Fruit fly (Drosophila melanogaster) whole organism, embryonic: ENCODE results near the gene senju.

Source experiments
- CG11560 ChIP-seq: fragments of 200-800 bp; sonication (Bioruptor generic); IDR thresholded peaks from 3 replicates; pipeline ENCODE4 v1.3.6; 2022; ENCODE audit warnings: missing biosample characterization, missing genetic modification characterization
- CG12071 ChIP-seq: fragments of 200-800 bp; sonication (Bioruptor generic); optimal IDR thresholded peaks from 3 replicates; lab custom pipeline; 2018; ENCODE audit warnings: missing biosample characterization, mild to moderate bottlenecking, missing genetic modification characterization
- CG12391 ChIP-seq: fragments of 200-800 bp; sonication (Bioruptor generic); optimal IDR thresholded peaks from 3 replicates; lab custom pipeline; 2018; ENCODE audit warnings: missing biosample characterization, mild to moderate bottlenecking, missing genetic modification characterization, moderate library complexity
- CG13287 ChIP-seq: fragments of 200-800 bp; sonication (Bioruptor generic); IDR thresholded peaks from 2 replicates; pipeline ENCODE4 v1.3.6; 2022; ENCODE audit warnings: missing biosample characterization, missing genetic modification characterization; ENCODE audit not compliant: partially characterized antibody
- CG1832 ChIP-seq: fragments of 200-800 bp; sonication (Bioruptor generic); optimal IDR thresholded peaks from 2 replicates; lab custom pipeline; 2017; ENCODE audit warnings: missing biosample characterization, mild to moderate bottlenecking, missing genetic modification characterization, inconsistent platforms
- CG3726 ChIP-seq: fragments of 200-800 bp; sonication (Bioruptor generic); IDR thresholded peaks from 3 replicates; pipeline ENCODE4, ENCODE4 v1.3.6; 2022; ENCODE audit warnings: missing biosample characterization, missing genetic modification characterization
- CG4617 ChIP-seq: fragments of 200-800 bp; sonication (Bioruptor generic); optimal IDR thresholded peaks from 3 replicates; lab custom pipeline; 2016; ENCODE audit warnings: missing biosample characterization, missing genetic modification characterization, borderline replicate concordance
- CG4854 ChIP-seq: fragments of 200-800 bp; sonication (Bioruptor generic); optimal IDR thresholded peaks from 2 replicates; lab custom pipeline; 2016; ENCODE audit warnings: missing biosample characterization, missing genetic modification characterization, inconsistent platforms
- Ets97D ChIP-seq: fragments of 200-800 bp; sonication (Bioruptor generic); optimal IDR thresholded peaks from 3 replicates; lab custom pipeline; 2016; ENCODE audit warnings: missing biosample characterization, missing genetic modification characterization
- bsh ChIP-seq, 2 experiments: fragments of 200-800 bp; sonication (Bioruptor generic); optimal IDR thresholded peaks; 2 replicates each; lab custom pipeline; 2017 to 2018; ENCODE audit warnings: mild to moderate bottlenecking in 2 of 2, missing biosample characterization in 2 of 2, missing genetic modification characterization in 2 of 2, moderate library complexity in 1 of 2
- h ChIP-seq: fragments of >200 bp; optimal IDR thresholded peaks from 2 replicates; lab custom pipeline; 2017

- TF ChIP-seq CG4617 (no peak), h (lab: Kevin White, UChicago) (no peak), bsh (GFP tag; optimal IDR thresholded peaks at IDR 0.05; lab: Kevin White, UChicago) (no peak), CG12391 (tag; lab: Kevin White, UChicago) (no peak), CG12071 (no peak), CG13287 (GFP tag; lab: Robert Waterston, UW) (no peak), CG1832 (no peak), CG3726 (no peak), CG4854 (no peak), Ets97D (GFP tag; lab: Kevin White, UChicago) (no peak), CG11560 (tag; lab: Robert Waterston, UW) (no peak)
Measured at dm6 chr2L:5030535-5030934, 22.1 kb upstream of the senju start.
